Fruit fly (Drosophila melanogaster) whole organism, prepupa: ENCODE results near the gene CG46307.

Experiments used
- Blimp-1 ChIP-seq: fragments of 200-800 bp; sonication (Bioruptor generic); optimal IDR thresholded peaks from 3 replicates; lab custom pipeline; 2017; ENCODE audit warnings: missing biosample characterization, missing genetic modification characterization, mild to moderate bottlenecking, moderate library complexity, missing genetic modification reagents
- CG10631 ChIP-seq: fragments of 200-800 bp; sonication (Bioruptor generic); optimal IDR thresholded peaks from 2 replicates; lab custom pipeline; 2016; ENCODE audit warnings: missing biosample characterization, missing genetic modification characterization
- CG10669 ChIP-seq: fragments of 200-800 bp; sonication (Bioruptor generic); optimal IDR thresholded peaks from 3 replicates; lab custom pipeline; 2018; ENCODE audit warnings: missing biosample characterization, mild to moderate bottlenecking, missing genetic modification characterization, moderate library complexity
- CG11294 ChIP-seq: fragments of 200-800 bp; sonication (Bioruptor generic); IDR thresholded peaks from 2 replicates; pipeline ENCODE4 v1.3.6; 2022; ENCODE audit warnings: missing biosample characterization, missing genetic modification characterization
- CG11762 ChIP-seq: fragments of 200-800 bp; sonication (Bioruptor generic); optimal IDR thresholded peaks from 3 replicates; lab custom pipeline; 2016; ENCODE audit warnings: missing biosample characterization, missing genetic modification characterization; ENCODE audit not compliant: insufficient read depth
- CG11902 ChIP-seq: fragments of 200-800 bp; sonication (Bioruptor generic); optimal IDR thresholded peaks from 3 replicates; lab custom pipeline; 2016; ENCODE audit warnings: missing biosample characterization, missing genetic modification characterization
- CG15336 ChIP-seq: fragments of 200-800 bp; sonication (Bioruptor generic); IDR thresholded peaks from 2 replicates; pipeline ENCODE4 v1.3.6; 2022; ENCODE audit warnings: missing biosample characterization, missing genetic modification characterization
- CG1621 ChIP-seq: fragments of 200-800 bp; sonication (Bioruptor generic); optimal IDR thresholded peaks from 3 replicates; lab custom pipeline; 2018; ENCODE audit warnings: missing biosample characterization, mild to moderate bottlenecking, missing genetic modification characterization
- CG16779 ChIP-seq: fragments of 200-800 bp; sonication (Bioruptor generic); optimal IDR thresholded peaks from 3 replicates; lab custom pipeline; 2017; ENCODE audit warnings: missing biosample characterization, mild to moderate bottlenecking, missing genetic modification characterization
- CG3032 ChIP-seq: fragments of 200-800 bp; optimal IDR thresholded peaks from 2 replicates; lab custom pipeline; 2019; ENCODE audit warnings: missing biosample characterization, mild to moderate bottlenecking, missing genetic modification characterization, moderate library complexity
- CG31627 ChIP-seq: fragments of 200-800 bp; sonication (Bioruptor generic); optimal IDR thresholded peaks from 3 replicates; lab custom pipeline; 2016; ENCODE audit warnings: missing biosample characterization, missing genetic modification characterization
- CG32006 ChIP-seq: fragments of 200-800 bp; sonication (Bioruptor generic); optimal IDR thresholded peaks from 3 replicates; lab custom pipeline; 2017; ENCODE audit warnings: missing biosample characterization, mild to moderate bottlenecking, missing genetic modification characterization
- CG34406 ChIP-seq: fragments of 200-800 bp; sonication (Bioruptor generic); optimal IDR thresholded peaks from 3 replicates; lab custom pipeline; 2016; ENCODE audit warnings: missing biosample characterization, missing genetic modification characterization
- CG3919 ChIP-seq: fragments of 200-800 bp; sonication (Bioruptor generic); optimal IDR thresholded peaks from 3 replicates; lab custom pipeline; 2016; ENCODE audit warnings: missing biosample characterization, missing genetic modification characterization
- CG4318 ChIP-seq: fragments of 200-800 bp; sonication (Bioruptor generic); optimal IDR thresholded peaks from 3 replicates; lab custom pipeline; 2017; ENCODE audit warnings: missing biosample characterization, mild to moderate bottlenecking, missing genetic modification characterization
- CG6792 ChIP-seq: fragments of 200-800 bp; sonication (Bioruptor generic); optimal IDR thresholded peaks from 3 replicates; lab custom pipeline; 2016; ENCODE audit warnings: missing biosample characterization, missing genetic modification characterization
- CG6808 ChIP-seq: fragments of 200-800 bp; sonication (Bioruptor generic); optimal IDR thresholded peaks from 3 replicates; lab custom pipeline; 2017; ENCODE audit warnings: missing biosample characterization, missing genetic modification characterization, mild to moderate bottlenecking, moderate library complexity, missing genetic modification reagents
- CG6854 ChIP-seq: fragments of 200-800 bp; sonication (Bioruptor generic); optimal IDR thresholded peaks from 2 replicates; lab custom pipeline; 2017; ENCODE audit warnings: missing biosample characterization, mild to moderate bottlenecking, missing genetic modification characterization
- CG7368 ChIP-seq: fragments of 200-800 bp; sonication (Bioruptor generic); optimal IDR thresholded peaks from 3 replicates; lab custom pipeline; 2016; ENCODE audit warnings: missing biosample characterization, missing genetic modification characterization
- CG8319 ChIP-seq: fragments of 200-800 bp; sonication (Bioruptor generic); optimal IDR thresholded peaks from 3 replicates; lab custom pipeline; 2016; ENCODE audit warnings: missing biosample characterization, missing genetic modification characterization
- CG8632 ChIP-seq: fragments of 200-800 bp; sonication (Bioruptor generic); optimal IDR thresholded peaks from 3 replicates; lab custom pipeline; 2016; ENCODE audit warnings: missing biosample characterization, missing genetic modification characterization
- CG9139 ChIP-seq: fragments of 200-800 bp; sonication (Bioruptor generic); optimal IDR thresholded peaks from 3 replicates; lab custom pipeline; 2017; ENCODE audit warnings: missing biosample characterization, mild to moderate bottlenecking, missing genetic modification characterization
- Eip75B ChIP-seq: fragments of 200-800 bp; sonication (Bioruptor generic); optimal IDR thresholded peaks from 3 replicates; lab custom pipeline; 2016; ENCODE audit warnings: missing biosample characterization, missing genetic modification characterization
- Eip78C ChIP-seq: fragments of 200-800 bp; sonication (Bioruptor generic); peaks from one replicate; lab custom pipeline; 2016; ENCODE audit warnings: missing biosample characterization, missing genetic modification characterization
- Eip93F ChIP-seq: fragments of 200-800 bp; sonication (Bioruptor generic); optimal IDR thresholded peaks from 2 replicates; lab custom pipeline; 2016; ENCODE audit warnings: missing biosample characterization, mild to moderate bottlenecking, missing genetic modification characterization
- Gug ChIP-seq: fragments of 200-800 bp; sonication (Bioruptor generic); IDR thresholded peaks from 2 replicates; pipeline ENCODE4 v1.3.6; 2022; ENCODE audit warnings: missing biosample characterization, missing genetic modification characterization
- Hr38 ChIP-seq: sonication (Bioruptor generic); optimal IDR thresholded peaks from 2 replicates; lab custom pipeline; 2016; ENCODE audit warnings: missing biosample characterization, missing genetic modification characterization
- Hr39 ChIP-seq: fragments of 200-800 bp; sonication (Bioruptor generic); optimal IDR thresholded peaks from 2 replicates; lab custom pipeline; 2016; ENCODE audit warnings: missing biosample characterization, missing genetic modification characterization
- Hr4 ChIP-seq: fragments of 200-800 bp; sonication (Bioruptor generic); optimal IDR thresholded peaks from 3 replicates; lab custom pipeline; 2016; ENCODE audit warnings: missing biosample characterization, missing genetic modification characterization
- Lpt ChIP-seq: fragments of 200-800 bp; sonication (Bioruptor generic); optimal IDR thresholded peaks from 3 replicates; lab custom pipeline; 2016; ENCODE audit warnings: missing biosample characterization, missing genetic modification characterization
- Met ChIP-seq: fragments of 200-800 bp; sonication (Bioruptor generic); optimal IDR thresholded peaks from 3 replicates; lab custom pipeline; 2016; ENCODE audit warnings: missing biosample characterization, missing genetic modification characterization
- OdsH ChIP-seq: fragments of 200-800 bp; sonication (Bioruptor generic); optimal IDR thresholded peaks from 3 replicates; lab custom pipeline; 2016; ENCODE audit warnings: missing biosample characterization, missing genetic modification characterization
- Sox102F ChIP-seq: fragments of 200-800 bp; sonication (Bioruptor generic); optimal IDR thresholded peaks from 2 replicates; lab custom pipeline; 2016; ENCODE audit warnings: missing biosample characterization, mild to moderate bottlenecking, missing genetic modification characterization
- Sox14 ChIP-seq: fragments of 200-800 bp; sonication (Bioruptor generic); optimal IDR thresholded peaks from 3 replicates; lab custom pipeline; 2016; ENCODE audit warnings: missing biosample characterization, missing genetic modification characterization
- Sox15 ChIP-seq: fragments of 200-800 bp; sonication (Bioruptor generic); optimal IDR thresholded peaks from 3 replicates; lab custom pipeline; 2016; ENCODE audit warnings: missing biosample characterization, missing genetic modification characterization
- achi ChIP-seq: fragments of 200-800 bp; sonication (Bioruptor generic); optimal IDR thresholded peaks from 3 replicates; lab custom pipeline; 2016; ENCODE audit warnings: missing biosample characterization, missing genetic modification characterization
- acj6 ChIP-seq: fragments of 200-800 bp; sonication (Bioruptor generic); optimal IDR thresholded peaks from 3 replicates; lab custom pipeline; 2016; ENCODE audit warnings: missing biosample characterization, missing genetic modification characterization
- cyc ChIP-seq: fragments of 200-800 bp; sonication (Bioruptor generic); optimal IDR thresholded peaks from 3 replicates; lab custom pipeline; 2016; ENCODE audit warnings: missing biosample characterization, missing genetic modification characterization
- eg ChIP-seq: fragments of 200-800 bp; sonication (Bioruptor generic); IDR thresholded peaks from 3 replicates; pipeline ENCODE4 v1.3.6; 2022; ENCODE audit warnings: missing biosample characterization, missing genetic modification characterization
- fd59A ChIP-seq: fragments of 200-800 bp; sonication (Bioruptor generic); optimal IDR thresholded peaks from 2 replicates; lab custom pipeline; 2017; ENCODE audit warnings: missing biosample characterization, mild to moderate bottlenecking, missing genetic modification characterization, missing genetic modification reagents
- fd85E ChIP-seq: fragments of 200-800 bp; sonication (Bioruptor generic); optimal IDR thresholded peaks from 3 replicates; lab custom pipeline; 2016; ENCODE audit warnings: missing biosample characterization, missing genetic modification characterization
- lz ChIP-seq: fragments of 200-800 bp; sonication (Bioruptor generic); optimal IDR thresholded peaks from 3 replicates; lab custom pipeline; 2016; ENCODE audit warnings: missing biosample characterization, missing genetic modification characterization
- net ChIP-seq: fragments of 200-800 bp; sonication (Bioruptor generic); optimal IDR thresholded peaks from 3 replicates; lab custom pipeline; 2016; ENCODE audit warnings: missing biosample characterization, missing genetic modification characterization
- pdm3 ChIP-seq: fragments of 200-800 bp; sonication (Bioruptor generic); optimal IDR thresholded peaks from 3 replicates; lab custom pipeline; 2016; ENCODE audit warnings: missing biosample characterization, missing genetic modification characterization
- salr ChIP-seq, 2 experiments: fragments of 200-800 bp; sonication (Bioruptor generic); optimal IDR thresholded peaks; 3 replicates each; lab custom pipeline; 2016 to 2018; ENCODE audit warnings: missing biosample characterization in 2 of 2, missing genetic modification characterization in 2 of 2, mild to moderate bottlenecking in 1 of 2
- spab ChIP-seq: fragments of 200-800 bp; sonication (Bioruptor generic); optimal IDR thresholded peaks from 2 replicates; lab custom pipeline; 2017; ENCODE audit warnings: missing biosample characterization, mild to moderate bottlenecking, missing genetic modification characterization, missing genetic modification reagents
- ss ChIP-seq, 2 experiments: fragments of 200-800 bp; sonication (Bioruptor generic); optimal IDR thresholded peaks; 2 replicates in 1 of 2; 3 replicates in 1 of 2; lab custom pipeline; 2017 to 2018; ENCODE audit warnings: mild to moderate bottlenecking in 2 of 2, missing biosample characterization in 2 of 2, missing genetic modification characterization in 2 of 2, moderate library complexity in 1 of 2
- svp ChIP-seq: fragments of 200-800 bp; sonication (Bioruptor generic); peaks from one replicate; lab custom pipeline; 2016; ENCODE audit warnings: missing biosample characterization, missing genetic modification characterization
- topi ChIP-seq: fragments of 200-800 bp; sonication (Bioruptor generic); optimal IDR thresholded peaks from 3 replicates; lab custom pipeline; 2016; ENCODE audit warnings: missing biosample characterization, missing genetic modification characterization
- vri ChIP-seq: fragments of 200-800 bp; sonication (Bioruptor generic); optimal IDR thresholded peaks from 3 replicates; lab custom pipeline; 2016; ENCODE audit warnings: missing biosample characterization, mild to moderate bottlenecking, missing genetic modification characterization

Gene CG46307

dm6 chr2L:21168295-21169159 is 64.2 kb downstream of the CG46307 start, which contains the start of the genes mAcon1, CG43345 and CG43346:
mAcon1 (plus strand) TSS chr2L:21168570.
CG43345 (minus strand) TSS chr2L:21168581.
CG43346 (minus strand) TSS chr2L:21168581.
- TF ChIP-seq CG3032: peak; percentile 68
- no peak for TF ChIP-seq CG4318
- TF ChIP-seq achi (GFP tag; lab: Kevin White, UChicago): no peak
- TF ChIP-seq vri: peak; percentile 80
- peak; percentile 35; the same call in 1 of the 2 replicates for TF ChIP-seq CG15336 (GFP tag; lab: Robert Waterston, UW)
- TF ChIP-seq Lpt (GFP tag; lab: Kevin White, UChicago): peak; percentile 56
- TF ChIP-seq CG10631: peak; percentile 80
- TF ChIP-seq svp (GFP tag; lab: Kevin White, UChicago): no peak
- no peak for TF ChIP-seq CG16779 (tag; lab: Kevin White, UChicago)
- TF ChIP-seq Gug (GFP tag; lab: Robert Waterston, UW): peak; percentile 73
- TF ChIP-seq spab (GFP tag; lab: Kevin White, UChicago): no peak
- peak; percentile 47 for TF ChIP-seq fd85E (GFP tag; lab: Kevin White, UChicago)
- peak; percentile 90 for TF ChIP-seq lz (GFP tag; lab: Kevin White, UChicago)
- TF ChIP-seq CG11294 (GFP tag; lab: Robert Waterston, UW): peak; percentile 16; the same call in 1 of the 2 replicates
- peak; percentile 94 for TF ChIP-seq CG31627 (GFP tag; lab: Kevin White, UChicago)
- TF ChIP-seq CG10669 (GFP tag; lab: Kevin White, UChicago): no peak
- TF ChIP-seq CG3919 (GFP tag; lab: Kevin White, UChicago): no peak
- TF ChIP-seq Hr38 (GFP tag; lab: Kevin White, UChicago): no peak
- peak; percentile 57 to 66 for TF ChIP-seq salr (GFP tag; optimal IDR thresholded peaks at IDR 0.05; lab: Kevin White, UChicago)
- peak; percentile 65 for TF ChIP-seq CG9139 (GFP tag; lab: Kevin White, UChicago)
- no peak for TF ChIP-seq Sox102F
- TF ChIP-seq CG11902: peak; percentile 77
- peak; percentile 66 for TF ChIP-seq CG8632 (GFP tag; lab: Kevin White, UChicago)
- TF ChIP-seq Sox15 (GFP tag; lab: Kevin White, UChicago): peak; percentile 80
- TF ChIP-seq eg (GFP tag; lab: Robert Waterston, UW): no peak
- peak; percentile 72 for TF ChIP-seq CG34406 (GFP tag; lab: Kevin White, UChicago)
- TF ChIP-seq ss (GFP tag; optimal IDR thresholded peaks at IDR 0.05; lab: Kevin White, UChicago): peak in 1 of 2 experiments; percentile 79
- no peak for TF ChIP-seq CG7368 (GFP tag; lab: Kevin White, UChicago)
- peak; percentile 82 for TF ChIP-seq acj6 (GFP tag; lab: Kevin White, UChicago)
- no peak for TF ChIP-seq Eip93F (GFP tag; lab: Kevin White, UChicago)
- TF ChIP-seq topi (GFP tag; lab: Kevin White, UChicago): peak; percentile 87
- no peak for TF ChIP-seq Blimp-1 (GFP tag; lab: Kevin White, UChicago)
- TF ChIP-seq Hr4 (GFP tag; lab: Kevin White, UChicago): no peak
- peak; percentile 83 for TF ChIP-seq Eip75B
- TF ChIP-seq CG6808 (GFP tag; lab: Kevin White, UChicago): no peak
- TF ChIP-seq CG1621 (tag; lab: Kevin White, UChicago): peak; percentile 64
- TF ChIP-seq Sox14 (GFP tag; lab: Kevin White, UChicago): peak; percentile 83
- peak; percentile 69 for TF ChIP-seq CG11762 (GFP tag; lab: Kevin White, UChicago)
- no peak for TF ChIP-seq net (GFP tag; lab: Kevin White, UChicago)
- TF ChIP-seq CG8319 (GFP tag; lab: Kevin White, UChicago): peak; percentile 76
- peak; percentile 87 for TF ChIP-seq cyc (GFP tag; lab: Kevin White, UChicago)
- TF ChIP-seq CG6792: peak; percentile 79
- no peak for TF ChIP-seq CG32006 (GFP tag; lab: Kevin White, UChicago)
- TF ChIP-seq Met (GFP tag; lab: Kevin White, UChicago): no peak
- TF ChIP-seq Eip78C (GFP tag; lab: Kevin White, UChicago): peak; percentile 93
- peak; percentile 60 for TF ChIP-seq CG6854 (GFP tag; lab: Kevin White, UChicago)
- TF ChIP-seq Hr39 (GFP tag; lab: Kevin White, UChicago): peak; percentile 83
- peak; percentile 84 for TF ChIP-seq OdsH
- TF ChIP-seq pdm3: no peak
- peak; percentile 70 for TF ChIP-seq fd59A (GFP tag; lab: Kevin White, UChicago)
